Worm (Caenorhabditis elegans) whole organism, L2 larva: Measurements from ENCODE around the gene catp-4.

Source experiments
- ZK546.5 ChIP-seq: sonication (generic microtip); optimal IDR thresholded peaks from 2 replicates; lab custom pipeline; 2017; ENCODE audit warnings: missing biosample characterization, missing genetic modification characterization
- fos-1 ChIP-seq: fragments of 150-350 bp; optimal IDR thresholded peaks from 2 replicates; lab custom pipeline; 2014; ENCODE audit warnings: missing biosample characterization, missing genetic modification characterization

DNA sequence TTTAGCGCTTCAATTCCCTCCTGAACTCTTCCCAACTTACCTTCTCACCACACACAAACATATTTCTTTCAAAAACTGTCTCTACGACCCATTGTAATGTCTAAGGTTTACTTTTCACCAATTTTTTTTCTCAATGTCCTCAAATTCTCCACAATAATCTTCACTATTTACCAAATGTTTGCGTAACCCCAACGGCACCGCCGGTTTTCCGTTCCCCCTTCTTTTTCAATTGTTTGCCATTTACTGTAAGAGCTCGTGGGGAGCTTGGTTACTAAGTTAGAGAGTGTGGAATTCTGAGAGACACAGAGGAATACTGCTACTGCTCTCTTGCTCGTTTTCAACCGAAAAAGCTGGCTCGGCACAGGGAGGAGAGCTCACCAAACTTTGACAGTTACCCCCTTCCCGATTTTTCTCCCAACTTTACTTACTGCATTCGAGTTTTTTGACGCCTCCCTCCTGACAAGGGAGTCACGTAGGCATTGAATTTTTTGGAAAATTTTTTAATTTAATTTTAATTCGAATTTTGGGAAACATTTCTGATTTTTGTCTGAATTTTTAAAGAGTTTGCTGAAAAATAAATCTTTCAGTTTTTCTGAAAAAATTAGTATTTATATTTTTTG, 22.7 kb upstream of the catp-4 start:
- no peak for TF ChIP-seq fos-1 (tag; lab: Kevin White, UChicago)
- TF ChIP-seq ZK546.5 (tag; lab: Kevin White, UChicago) = no peak
